Fruit fly (Drosophila melanogaster) whole organism, embryonic: ENCODE results near the gene CG13032.

Experiments
- Antp ChIP-seq: fragments of 200-800 bp; sonication (Bioruptor generic); optimal IDR thresholded peaks from 3 replicates; lab custom pipeline; 2016; ENCODE audit warnings: missing biosample characterization, missing genetic modification characterization
- CG10654 ChIP-seq: fragments of 200-800 bp; sonication (Bioruptor generic); optimal IDR thresholded peaks from 2 replicates; lab custom pipeline; 2016; ENCODE audit warnings: missing biosample characterization, missing genetic modification characterization
- CG10979 ChIP-seq: fragments of 200-800 bp; sonication (Bioruptor generic); optimal IDR thresholded peaks from 2 replicates; lab custom pipeline; 2018; ENCODE audit warnings: missing biosample characterization, mild to moderate bottlenecking, missing genetic modification characterization, moderate library complexity
- CG11504 ChIP-seq: fragments of 200-800 bp; sonication (Bioruptor generic); optimal IDR thresholded peaks from 3 replicates; lab custom pipeline; 2019; ENCODE audit warnings: missing biosample characterization, mild to moderate bottlenecking, missing genetic modification characterization, moderate library complexity
- CG13424 ChIP-seq: fragments of 200-800 bp; sonication (Bioruptor generic); optimal IDR thresholded peaks from 2 replicates; lab custom pipeline; 2019; ENCODE audit warnings: missing biosample characterization, mild to moderate bottlenecking, missing genetic modification characterization, moderate library complexity
- CG1647 ChIP-seq: fragments of 200-800 bp; sonication (Bioruptor generic); optimal IDR thresholded peaks from 3 replicates; lab custom pipeline; 2016; ENCODE audit warnings: missing biosample characterization, missing genetic modification characterization
- CG1792 ChIP-seq: fragments of 200-800 bp; sonication (Bioruptor generic); optimal IDR thresholded peaks from 2 replicates; lab custom pipeline; 2016; ENCODE audit warnings: missing biosample characterization, missing genetic modification characterization
- CG2678 ChIP-seq: fragments of 200-800 bp; sonication (Bioruptor generic); optimal IDR thresholded peaks from 3 replicates; lab custom pipeline; 2019; ENCODE audit warnings: missing biosample characterization, mild to moderate bottlenecking, missing genetic modification characterization, moderate library complexity
- CG3065 ChIP-seq: fragments of 200-800 bp; sonication (Bioruptor generic); optimal IDR thresholded peaks from 2 replicates; lab custom pipeline; 2016; ENCODE audit warnings: missing biosample characterization, missing genetic modification characterization
- CG31388 ChIP-seq: fragments of 200-800 bp; sonication (Bioruptor generic); optimal IDR thresholded peaks from 2 replicates; lab custom pipeline; 2016; ENCODE audit warnings: missing biosample characterization, missing genetic modification characterization
- CG3281 ChIP-seq: fragments of 200-800 bp; sonication (Bioruptor generic); optimal IDR thresholded peaks from 3 replicates; lab custom pipeline; 2017; ENCODE audit warnings: missing biosample characterization, mild to moderate bottlenecking, missing genetic modification characterization
- CG34376 ChIP-seq: fragments of 200-800 bp; sonication (Bioruptor generic); optimal IDR thresholded peaks from 2 replicates; lab custom pipeline; 2018; ENCODE audit warnings: missing biosample characterization, mild to moderate bottlenecking, missing genetic modification characterization
- CG34422 ChIP-seq: fragments of 200-800 bp; sonication (Bioruptor generic); IDR thresholded peaks from 3 replicates; pipeline ENCODE4 v1.3.6; 2022; ENCODE audit warnings: missing biosample characterization, missing genetic modification characterization
- CG4328 ChIP-seq: fragments of 200-800 bp; sonication (Bioruptor generic); optimal IDR thresholded peaks from 3 replicates; lab custom pipeline; 2017; ENCODE audit warnings: missing biosample characterization, missing genetic modification reagents, missing genetic modification characterization
- CG4424 ChIP-seq: fragments of 200-800 bp; sonication (Bioruptor generic); optimal IDR thresholded peaks from 3 replicates; lab custom pipeline; 2016; ENCODE audit warnings: missing biosample characterization, missing genetic modification characterization
- CG6272 ChIP-seq: fragments of 200-800 bp; sonication (Bioruptor generic); IDR thresholded peaks from 2 replicates; pipeline ENCODE4 v1.3.6; 2022; ENCODE audit warnings: missing biosample characterization, missing genetic modification characterization
- CG6689 ChIP-seq: fragments of 200-800 bp; sonication (Bioruptor generic); IDR thresholded peaks from 2 replicates; pipeline ENCODE4 v1.3.6; 2022; ENCODE audit warnings: missing biosample characterization, missing genetic modification characterization
- CG6813 ChIP-seq: fragments of 200-800 bp; sonication (Bioruptor generic); optimal IDR thresholded peaks from 2 replicates; lab custom pipeline; 2017; ENCODE audit warnings: missing biosample characterization, missing genetic modification characterization, mild to moderate bottlenecking, moderate library complexity, missing genetic modification reagents
- CG7271 ChIP-seq: fragments of 200-800 bp; sonication (Bioruptor generic); optimal IDR thresholded peaks from 2 replicates; lab custom pipeline; 2018; ENCODE audit warnings: missing biosample characterization, mild to moderate bottlenecking, missing genetic modification characterization, moderate library complexity
- CG7372 ChIP-seq: fragments of 200-800 bp; sonication (Bioruptor generic); IDR thresholded peaks from 2 replicates; pipeline ENCODE4 v1.3.6; 2022; ENCODE audit warnings: missing biosample characterization, missing genetic modification characterization
- CG7556 ChIP-seq: fragments of 200-800 bp; sonication (Bioruptor generic); optimal IDR thresholded peaks from 2 replicates; lab custom pipeline; 2017; ENCODE audit warnings: missing biosample characterization, mild to moderate bottlenecking, missing genetic modification characterization
- CG7928 ChIP-seq: fragments of 200-800 bp; sonication (Bioruptor generic); optimal IDR thresholded peaks from 2 replicates; lab custom pipeline; 2017; ENCODE audit warnings: missing biosample characterization, mild to moderate bottlenecking, missing genetic modification characterization
- CG8388 ChIP-seq: fragments of 200-800 bp; sonication (Bioruptor generic); optimal IDR thresholded peaks from 2 replicates; lab custom pipeline; 2019; ENCODE audit warnings: missing biosample characterization, mild to moderate bottlenecking, missing genetic modification characterization, moderate library complexity
- CkIIα-i1 ChIP-seq: fragments of 200-800 bp; sonication (Bioruptor generic); IDR thresholded peaks from 2 replicates; pipeline ENCODE4 v1.3.6; 2022; ENCODE audit warnings: missing biosample characterization, missing genetic modification characterization
- D ChIP-seq, 2 experiments: fragments of 200-800 bp in 1 of 2; fragments of >200 bp in 1 of 2; sonication (Bioruptor generic) in 1 of 2; optimal IDR thresholded peaks; 2 replicates in 1 of 2; 3 replicates in 1 of 2; lab custom pipeline; 2017; ENCODE audit warnings: mild to moderate bottlenecking in 1 of 2, missing biosample characterization in 1 of 2, missing genetic modification characterization in 1 of 2, missing genetic modification reagents in 1 of 2
- Fer1 ChIP-seq: fragments of 200-800 bp; sonication (Bioruptor generic); optimal IDR thresholded peaks from 2 replicates; lab custom pipeline; 2017; ENCODE audit warnings: missing biosample characterization, mild to moderate bottlenecking, missing genetic modification characterization
- Gsc ChIP-seq: fragments of 200-800 bp; sonication (Bioruptor generic); IDR thresholded peaks from 2 replicates; pipeline ENCODE4 v1.3.6; 2022; ENCODE audit warnings: missing biosample characterization, missing genetic modification characterization
- Gug ChIP-seq: fragments of 200-800 bp; sonication (Bioruptor generic); IDR thresholded peaks from 4 replicates; pipeline ENCODE4 v1.3.6; 2022; ENCODE audit warnings: missing biosample characterization, missing genetic modification characterization
- HmgZ ChIP-seq: fragments of 200-800 bp; sonication (Bioruptor generic); optimal IDR thresholded peaks from 2 replicates; lab custom pipeline; 2018; ENCODE audit warnings: missing biosample characterization, mild to moderate bottlenecking, missing genetic modification characterization
- Jarid2 ChIP-seq: fragments of 200-800 bp; sonication (Bioruptor generic); optimal IDR thresholded peaks from 3 replicates; lab custom pipeline; 2017; ENCODE audit warnings: mild to moderate bottlenecking, missing biosample characterization, missing genetic modification reagents, missing genetic modification characterization
- Kr ChIP-seq: fragments of 200-800 bp; sonication (Bioruptor generic); optimal IDR thresholded peaks from 2 replicates; lab custom pipeline; 2017; ENCODE audit warnings: missing biosample characterization, mild to moderate bottlenecking, missing genetic modification characterization
- Pdp1 ChIP-seq, 2 experiments: fragments of 200-800 bp; sonication (Bioruptor generic); optimal IDR thresholded peaks; 3 replicates each; lab custom pipeline; 2016; ENCODE audit warnings: missing biosample characterization in 2 of 2, missing genetic modification characterization in 2 of 2, mild to moderate bottlenecking in 1 of 2, moderate library complexity in 1 of 2
- Ptx1 ChIP-seq: fragments of 200-800 bp; sonication (Bioruptor generic); IDR thresholded peaks from 2 replicates; pipeline ENCODE4 v1.3.6; 2022; ENCODE audit warnings: missing biosample characterization, missing genetic modification characterization
- Rx ChIP-seq: fragments of 200-800 bp; sonication (Bioruptor generic); IDR thresholded peaks from 2 replicates; pipeline ENCODE4 v1.3.6; 2022; ENCODE audit warnings: missing biosample characterization, missing genetic modification characterization
- Sox100B ChIP-seq: fragments of 200-800 bp; sonication (Bioruptor generic); optimal IDR thresholded peaks from 3 replicates; lab custom pipeline; 2018; ENCODE audit warnings: missing biosample characterization, mild to moderate bottlenecking, missing genetic modification characterization
- Ssrp ChIP-seq: fragments of 200-800 bp; sonication (Bioruptor generic); optimal IDR thresholded peaks from 2 replicates; lab custom pipeline; 2018; ENCODE audit warnings: missing biosample characterization, mild to moderate bottlenecking, missing genetic modification characterization, moderate library complexity
- Tbp ChIP-seq: fragments of >200 bp; optimal IDR thresholded peaks from 2 replicates; lab custom pipeline; 2018; ENCODE audit warnings: missing biosample characterization, missing genetic modification characterization
- ab ChIP-seq: fragments of 200-800 bp; sonication (Bioruptor generic); optimal IDR thresholded peaks from 2 replicates; lab custom pipeline; 2016; ENCODE audit warnings: missing biosample characterization, missing genetic modification characterization
- abd-A ChIP-seq: fragments of 200-800 bp; sonication (Bioruptor generic); optimal IDR thresholded peaks from 3 replicates; lab custom pipeline; 2019; ENCODE audit warnings: missing biosample characterization, mild to moderate bottlenecking, missing genetic modification characterization, moderate library complexity
- bab2 ChIP-seq: fragments of 200-800 bp; sonication (Bioruptor generic); optimal IDR thresholded peaks from 2 replicates; lab custom pipeline; 2016; ENCODE audit warnings: missing biosample characterization, missing genetic modification characterization
- bowl ChIP-seq: fragments of 200-800 bp; sonication (Bioruptor generic); IDR thresholded peaks from 2 replicates; pipeline ENCODE4 v1.3.6; 2022; ENCODE audit warnings: missing biosample characterization, missing genetic modification characterization
- bsh ChIP-seq, 2 experiments: fragments of 200-800 bp; sonication (Bioruptor generic); optimal IDR thresholded peaks; 2 replicates each; lab custom pipeline; 2017 to 2018; ENCODE audit warnings: mild to moderate bottlenecking in 2 of 2, missing biosample characterization in 2 of 2, missing genetic modification characterization in 2 of 2, moderate library complexity in 1 of 2
- chif ChIP-seq, 2 experiments: fragments of 200-800 bp; sonication (Bioruptor generic); optimal IDR thresholded peaks; 3 replicates each; lab custom pipeline; 2016; ENCODE audit warnings: missing biosample characterization in 2 of 2, missing genetic modification characterization in 2 of 2
- exex ChIP-seq: fragments of 200-800 bp; sonication (Bioruptor generic); optimal IDR thresholded peaks from 4 replicates; lab custom pipeline; 2018; ENCODE audit warnings: missing biosample characterization, mild to moderate bottlenecking, missing genetic modification characterization, moderate library complexity
- fd64A ChIP-seq: fragments of 200-800 bp; sonication (Bioruptor generic); optimal IDR thresholded peaks from 3 replicates; lab custom pipeline; 2018; ENCODE audit warnings: missing biosample characterization, mild to moderate bottlenecking, missing genetic modification characterization
- luna ChIP-seq: fragments of 200-800 bp; sonication (Bioruptor generic); optimal IDR thresholded peaks from 2 replicates; lab custom pipeline; 2016; ENCODE audit warnings: missing biosample characterization, missing genetic modification characterization
- maf-S ChIP-seq: fragments of 200-800 bp; sonication (Bioruptor generic); optimal IDR thresholded peaks from 2 replicates; lab custom pipeline; 2016; ENCODE audit warnings: missing biosample characterization, missing genetic modification characterization
- onecut ChIP-seq: fragments of 200-800 bp; sonication (Bioruptor generic); IDR thresholded peaks from 2 replicates; pipeline ENCODE4 v1.3.6; 2022; ENCODE audit warnings: missing biosample characterization, missing genetic modification characterization
- otp ChIP-seq: fragments of 200-800 bp; sonication (Bioruptor generic); IDR thresholded peaks from 3 replicates; pipeline ENCODE4, ENCODE4 v1.3.6; 2022; ENCODE audit warnings: missing biosample characterization, missing genetic modification characterization
- run ChIP-seq: fragments of 200-800 bp; sonication (Bioruptor generic); optimal IDR thresholded peaks from 3 replicates; lab custom pipeline; 2018; ENCODE audit warnings: missing biosample characterization, mild to moderate bottlenecking, missing genetic modification characterization
- sr ChIP-seq: fragments of 200-800 bp; sonication (Bioruptor generic); IDR thresholded peaks from 3 replicates; pipeline ENCODE4 v1.3.6; 2022; ENCODE audit warnings: missing biosample characterization, missing genetic modification characterization

Gene CG13032

dm6 chr3L:16657014-16657413 lies 16.8 kb upstream of the CG13032 start (continued):
- TF ChIP-seq bowl (GFP tag; lab: Robert Waterston, UW) (no peak), Jarid2 (no peak), ab (GFP tag; lab: Kevin White, UChicago) (no peak), CG1647 (no peak), onecut (GFP tag; lab: Robert Waterston, UW) (no peak), HmgZ (no peak), CG6689 (GFP tag; lab: Robert Waterston, UW) (peak; percentile 49; the same call in 1 of the 2 replicates), Gug (GFP tag; lab: Robert Waterston, UW) (no peak), CG34422 (GFP tag; lab: Robert Waterston, UW) (no peak), Antp (GFP tag; lab: Kevin White, UChicago) (no peak), exex (tag; lab: Kevin White, UChicago) (peak; percentile 9), CG8388 (GFP tag; lab: Kevin White, UChicago) (no peak), Gsc (GFP tag; lab: Robert Waterston, UW) (no peak), sr (GFP tag; lab: Robert Waterston, UW) (no peak), chif (GFP tag; optimal IDR thresholded peaks at IDR 0.05; lab: Kevin White, UChicago) (no peak), CG10979 (tag; lab: Kevin White, UChicago) (peak; percentile 33), luna (GFP tag; lab: Kevin White, UChicago) (no peak), Tbp (GFP tag; lab: Kevin White, UChicago) (no peak), abd-A (no peak), bab2 (GFP tag; lab: Kevin White, UChicago) (peak; percentile 10), CkIIα-i1 (GFP tag; lab: Robert Waterston, UW) (no peak), CG1792 (GFP tag; lab: Kevin White, UChicago) (no peak), CG6272 (no peak), fd64A (no peak), bsh (GFP tag; optimal IDR thresholded peaks at IDR 0.05; lab: Kevin White, UChicago) (peak in 1 of 2 experiments; percentile 2), D (optimal IDR thresholded peaks at IDR 0.05; lab: Kevin White, UChicago) (no peak), D (GFP tag; optimal IDR thresholded peaks at IDR 0.05; lab: Kevin White, UChicago) (no peak), Kr (no peak), Ssrp (peak; percentile 36), CG7271 (tag; lab: Kevin White, UChicago) (no peak), Rx (no peak), CG34376 (GFP tag; lab: Kevin White, UChicago) (no peak), Fer1 (GFP tag; lab: Kevin White, UChicago) (peak; percentile 48), CG31388 (GFP tag; lab: Kevin White, UChicago) (no peak), CG6813 (no peak), CG4328 (GFP tag; lab: Kevin White, UChicago) (no peak), CG7928 (GFP tag; lab: Kevin White, UChicago) (no peak), CG13424 (tag; lab: Kevin White, UChicago) (peak; percentile 23), run (tag; lab: Kevin White, UChicago) (no peak), CG2678 (tag; lab: Kevin White, UChicago) (peak; percentile 73), Ptx1 (GFP tag; lab: Robert Waterston, UW) (peak; percentile 39; the same call in 1 of the 2 replicates), CG7372 (GFP tag; lab: Robert Waterston, UW) (no peak), CG3281 (GFP tag; lab: Kevin White, UChicago) (peak; percentile 61), Sox100B (GFP tag; lab: Kevin White, UChicago) (peak; percentile 47), CG11504 (tag; lab: Kevin White, UChicago) (peak; percentile 69), CG7556 (peak; percentile 46), CG4424 (no peak), Pdp1 (GFP tag; optimal IDR thresholded peaks at IDR 0.05; lab: Kevin White, UChicago) (no peak), otp (GFP tag; lab: Robert Waterston, UW) (no peak), CG10654 (GFP tag; lab: Kevin White, UChicago) (no peak), maf-S (GFP tag; lab: Kevin White, UChicago) (no peak), CG3065 (GFP tag; lab: Kevin White, UChicago) (no peak)
